Worm (Caenorhabditis elegans) whole organism, mixed stage, embryonic: ENCODE results near the gene ZK930.7.

Experiments
- ces-1 ChIP-seq: fragments of 150-350 bp; optimal IDR thresholded peaks from 2 replicates; lab custom pipeline; 2014; ENCODE audit warnings: missing biosample characterization, missing genetic modification reagents, missing genetic modification characterization
- elt-1 ChIP-seq: sonication (generic microtip); optimal IDR thresholded peaks from 2 replicates; lab custom pipeline; 2017; ENCODE audit warnings: missing genetic modification characterization, mild to moderate bottlenecking, missing compliant biosample characterization, antibody characterized with exemption, moderate library complexity, borderline replicate concordance; ENCODE audit not compliant: insufficient read depth
- elt-3 ChIP-seq: fragments of 150-350 bp; optimal IDR thresholded peaks from 2 replicates; lab custom pipeline; 2014; ENCODE audit warnings: missing biosample characterization, missing genetic modification characterization
- ham-2 ChIP-seq: fragments of 200-800 bp; sonication (Bioruptor generic); optimal IDR thresholded peaks from 2 replicates; lab custom pipeline; 2018; ENCODE audit warnings: mild to moderate bottlenecking, missing genetic modification characterization, missing compliant biosample characterization
- mep-1 ChIP-seq: fragments of 150-350 bp; optimal IDR thresholded peaks from 2 replicates; lab custom pipeline; 2017; ENCODE audit warnings: missing biosample characterization, missing genetic modification reagents, missing genetic modification characterization, inconsistent platforms
- nhr-12 ChIP-seq: fragments of 150-350 bp; optimal IDR thresholded peaks from 2 replicates; lab custom pipeline; 2014; ENCODE audit warnings: missing biosample characterization, missing genetic modification characterization
- nhr-28 ChIP-seq: fragments of 150-350 bp; optimal IDR thresholded peaks from 2 replicates; lab custom pipeline; 2014; ENCODE audit warnings: missing biosample characterization, missing genetic modification characterization
- pha-4 ChIP-seq: fragments of 150-350 bp; optimal IDR thresholded peaks from 2 replicates; lab custom pipeline; 2018; ENCODE audit warnings: missing biosample characterization, missing genetic modification reagents, missing genetic modification characterization
- unc-62 ChIP-seq: fragments of 150-350 bp; optimal IDR thresholded peaks from 2 replicates; lab custom pipeline; 2014; ENCODE audit warnings: missing biosample characterization, missing genetic modification reagents, missing genetic modification characterization
- ztf-11 ChIP-seq: fragments of 150-350 bp; optimal IDR thresholded peaks from 2 replicates; lab custom pipeline; 2014; ENCODE audit warnings: missing biosample characterization, missing genetic modification characterization

DNA sequence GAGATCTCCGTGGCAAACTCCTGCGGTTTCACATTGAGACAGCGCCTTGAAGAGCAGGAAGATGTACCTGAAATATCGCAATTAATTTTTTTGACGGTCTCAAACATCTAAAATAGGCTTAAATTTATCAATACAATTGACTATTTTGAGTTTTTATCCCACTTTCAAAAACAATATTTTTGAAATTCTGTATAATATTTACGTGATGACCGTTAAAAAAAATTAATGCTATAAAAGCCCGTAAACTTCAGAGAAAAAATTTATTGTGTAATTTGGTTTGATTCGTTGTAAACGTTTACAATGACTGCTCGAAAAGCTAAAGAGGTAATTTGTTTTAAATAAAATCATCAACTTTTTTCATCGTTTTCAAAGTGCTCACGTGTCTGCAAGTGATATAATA, at the start of gene ZK930.7:
- no peak for TF ChIP-seq elt-3 (tag; lab: Kevin White, UChicago)
- TF ChIP-seq pha-4, result no peak
- no peak for TF ChIP-seq ztf-11
- TF ChIP-seq ces-1 (GFP tag; lab: Kevin White, UChicago), result no peak
- no peak for TF ChIP-seq nhr-12
- no peak for TF ChIP-seq unc-62 (GFP tag; lab: Kevin White, UChicago)
- no peak for TF ChIP-seq nhr-28
- no peak for TF ChIP-seq ham-2 (GFP tag; lab: Kevin White, UChicago)
- TF ChIP-seq elt-1 (tag; lab: Kevin White, UChicago), result no peak
- TF ChIP-seq mep-1, result no peak
